Fruit fly (Drosophila melanogaster): Measurements from ENCODE around the gene sosie.
A peak's percentile ranks its signal among the peaks of the same experiment; 100 is the strongest.

sosie gene

dm6 chr3R:24833652-24834051, at the start of gene sosie:
TSS of gene sosie (plus strand) at chr3R:24833952.
- no peak for TF ChIP-seq noc (tag; optimal IDR thresholded peaks at IDR 0.05)

dm6 chr3R:24787042-24787565, 46.6 kb upstream of the sosie start, which contains the start of gene CG5805:
TSS of gene CG5805 (minus strand) at chr3R:24787421.
- peak; percentile 41 for TF ChIP-seq noc (tag; optimal IDR thresholded peaks at IDR 0.05)

dm6 chr3R:24787734-24788133, 46.0 kb upstream of the sosie start, which contains the start of gene Ets96B:
TSS of gene Ets96B (plus strand) at chr3R:24788054.
- no peak for TF ChIP-seq noc (tag; optimal IDR thresholded peaks at IDR 0.05)

dm6 chr3R:24790036-24790435, 43.7 kb upstream of the sosie start, which contains the start of gene CG13634:
TSS of gene CG13634 (minus strand) at chr3R:24790136.
- TF ChIP-seq noc (tag; optimal IDR thresholded peaks at IDR 0.05) = no peak

dm6 chr3R:24798595-24798994, 35.2 kb upstream of the sosie start:
- TF ChIP-seq noc (tag; optimal IDR thresholded peaks at IDR 0.05) = peak; percentile 57

- no peak for TF ChIP-seq noc (tag; optimal IDR thresholded peaks at IDR 0.05)
These were observed 34.2 kb upstream of the sosie start, which contains the start of gene Ude for dm6 chr3R:24799503-24799902. TSS of gene Ude (minus strand) at chr3R:24799668.

dm6 chr3R:24805048-24805447, 28.7 kb upstream of the sosie start, which contains the start of gene polybromo:
TSS of gene polybromo (minus strand) at chr3R:24805259.
- TF ChIP-seq noc (tag; optimal IDR thresholded peaks at IDR 0.05) = no peak

- TF ChIP-seq noc (tag; optimal IDR thresholded peaks at IDR 0.05) = no peak
These were observed 26.4 kb upstream of the sosie start, which contains the start of gene CG6980 for dm6 chr3R:24807321-24807720. TSS of gene CG6980 (plus strand) at chr3R:24807621.

dm6 chr3R:24809576-24810279, 24.0 kb upstream of the sosie start:
- peak; percentile 70 for TF ChIP-seq noc (tag; optimal IDR thresholded peaks at IDR 0.05)

dm6 chr3R:24810844-24811625, 22.7 kb upstream of the sosie start:
- peak; percentile 96 for TF ChIP-seq noc (tag; optimal IDR thresholded peaks at IDR 0.05)

- TF ChIP-seq noc (tag; optimal IDR thresholded peaks at IDR 0.05) = no peak
These were observed 21.4 kb upstream of the sosie start for dm6 chr3R:24812394-24812793.

- TF ChIP-seq noc (tag; optimal IDR thresholded peaks at IDR 0.05) = no peak
These were observed 20.6 kb upstream of the sosie start for dm6 chr3R:24812987-24813636.

- peak; percentile 57 for TF ChIP-seq noc (tag; optimal IDR thresholded peaks at IDR 0.05)
These were observed 20.0 kb upstream of the sosie start, which contains the start of the genes lili and CG34150 for dm6 chr3R:24813637-24814301. TSS of gene lili (minus strand) at chr3R:24814012. TSS of gene CG34150 (plus strand) at chr3R:24814262.

- TF ChIP-seq noc (tag; optimal IDR thresholded peaks at IDR 0.05) = no peak
These were observed 16.5 kb upstream of the sosie start, which contains the start of the genes CG5808 and Saf-B for dm6 chr3R:24816993-24817854. TSS of gene CG5808 (minus strand) at chr3R:24817007. TSS of gene Saf-B (plus strand) at chr3R:24817464.

Measured in whole organism, larva.